Fruit fly (Drosophila melanogaster) whole organism, prepupa: ENCODE results near the gene CG6415.
A peak's percentile ranks its signal among the peaks of the same experiment; 100 is the strongest.

Experiments used
- Blimp-1 ChIP-seq: fragments of 200-800 bp; sonication (Bioruptor generic); optimal IDR thresholded peaks from 3 replicates; lab custom pipeline; 2017; ENCODE audit warnings: missing biosample characterization, missing genetic modification characterization, mild to moderate bottlenecking, moderate library complexity, missing genetic modification reagents
- CG11294 ChIP-seq: fragments of 200-800 bp; sonication (Bioruptor generic); IDR thresholded peaks from 2 replicates; pipeline ENCODE4 v1.3.6; 2022; ENCODE audit warnings: missing biosample characterization, missing genetic modification characterization
- CG11762 ChIP-seq: fragments of 200-800 bp; sonication (Bioruptor generic); optimal IDR thresholded peaks from 3 replicates; lab custom pipeline; 2016; ENCODE audit warnings: missing biosample characterization, missing genetic modification characterization; ENCODE audit not compliant: insufficient read depth
- CG11902 ChIP-seq: fragments of 200-800 bp; sonication (Bioruptor generic); optimal IDR thresholded peaks from 3 replicates; lab custom pipeline; 2016; ENCODE audit warnings: missing biosample characterization, missing genetic modification characterization
- CG15336 ChIP-seq: fragments of 200-800 bp; sonication (Bioruptor generic); IDR thresholded peaks from 2 replicates; pipeline ENCODE4 v1.3.6; 2022; ENCODE audit warnings: missing biosample characterization, missing genetic modification characterization
- CG1621 ChIP-seq: fragments of 200-800 bp; sonication (Bioruptor generic); optimal IDR thresholded peaks from 3 replicates; lab custom pipeline; 2018; ENCODE audit warnings: missing biosample characterization, mild to moderate bottlenecking, missing genetic modification characterization
- CG31627 ChIP-seq: fragments of 200-800 bp; sonication (Bioruptor generic); optimal IDR thresholded peaks from 3 replicates; lab custom pipeline; 2016; ENCODE audit warnings: missing biosample characterization, missing genetic modification characterization
- CG34406 ChIP-seq: fragments of 200-800 bp; sonication (Bioruptor generic); optimal IDR thresholded peaks from 3 replicates; lab custom pipeline; 2016; ENCODE audit warnings: missing biosample characterization, missing genetic modification characterization
- CG3919 ChIP-seq: fragments of 200-800 bp; sonication (Bioruptor generic); optimal IDR thresholded peaks from 3 replicates; lab custom pipeline; 2016; ENCODE audit warnings: missing biosample characterization, missing genetic modification characterization
- CG6792 ChIP-seq: fragments of 200-800 bp; sonication (Bioruptor generic); optimal IDR thresholded peaks from 3 replicates; lab custom pipeline; 2016; ENCODE audit warnings: missing biosample characterization, missing genetic modification characterization
- CG6808 ChIP-seq: fragments of 200-800 bp; sonication (Bioruptor generic); optimal IDR thresholded peaks from 3 replicates; lab custom pipeline; 2017; ENCODE audit warnings: missing biosample characterization, missing genetic modification characterization, mild to moderate bottlenecking, moderate library complexity, missing genetic modification reagents
- CG6854 ChIP-seq: fragments of 200-800 bp; sonication (Bioruptor generic); optimal IDR thresholded peaks from 2 replicates; lab custom pipeline; 2017; ENCODE audit warnings: missing biosample characterization, mild to moderate bottlenecking, missing genetic modification characterization
- CG8119 ChIP-seq: fragments of 200-800 bp; sonication (Bioruptor generic); IDR thresholded peaks from 3 replicates; pipeline ENCODE4 v1.3.6; 2022; ENCODE audit warnings: missing biosample characterization, missing genetic modification characterization
- CG9139 ChIP-seq: fragments of 200-800 bp; sonication (Bioruptor generic); optimal IDR thresholded peaks from 3 replicates; lab custom pipeline; 2017; ENCODE audit warnings: missing biosample characterization, mild to moderate bottlenecking, missing genetic modification characterization
- Eip75B ChIP-seq: fragments of 200-800 bp; sonication (Bioruptor generic); optimal IDR thresholded peaks from 3 replicates; lab custom pipeline; 2016; ENCODE audit warnings: missing biosample characterization, missing genetic modification characterization
- Eip78C ChIP-seq: fragments of 200-800 bp; sonication (Bioruptor generic); peaks from one replicate; lab custom pipeline; 2016; ENCODE audit warnings: missing biosample characterization, missing genetic modification characterization
- Ets21C ChIP-seq: fragments of 200-800 bp; sonication (Bioruptor generic); optimal IDR thresholded peaks from 3 replicates; lab custom pipeline; 2016; ENCODE audit warnings: missing biosample characterization, missing genetic modification characterization
- Gug ChIP-seq: fragments of 200-800 bp; sonication (Bioruptor generic); IDR thresholded peaks from 2 replicates; pipeline ENCODE4 v1.3.6; 2022; ENCODE audit warnings: missing biosample characterization, missing genetic modification characterization
- Hr39 ChIP-seq: fragments of 200-800 bp; sonication (Bioruptor generic); optimal IDR thresholded peaks from 2 replicates; lab custom pipeline; 2016; ENCODE audit warnings: missing biosample characterization, missing genetic modification characterization
- Hr4 ChIP-seq: fragments of 200-800 bp; sonication (Bioruptor generic); optimal IDR thresholded peaks from 3 replicates; lab custom pipeline; 2016; ENCODE audit warnings: missing biosample characterization, missing genetic modification characterization
- Lpt ChIP-seq: fragments of 200-800 bp; sonication (Bioruptor generic); optimal IDR thresholded peaks from 3 replicates; lab custom pipeline; 2016; ENCODE audit warnings: missing biosample characterization, missing genetic modification characterization
- OdsH ChIP-seq: fragments of 200-800 bp; sonication (Bioruptor generic); optimal IDR thresholded peaks from 3 replicates; lab custom pipeline; 2016; ENCODE audit warnings: missing biosample characterization, missing genetic modification characterization
- Sox102F ChIP-seq: fragments of 200-800 bp; sonication (Bioruptor generic); optimal IDR thresholded peaks from 2 replicates; lab custom pipeline; 2016; ENCODE audit warnings: missing biosample characterization, mild to moderate bottlenecking, missing genetic modification characterization
- Sox14 ChIP-seq: fragments of 200-800 bp; sonication (Bioruptor generic); optimal IDR thresholded peaks from 3 replicates; lab custom pipeline; 2016; ENCODE audit warnings: missing biosample characterization, missing genetic modification characterization
- Sox15 ChIP-seq: fragments of 200-800 bp; sonication (Bioruptor generic); optimal IDR thresholded peaks from 3 replicates; lab custom pipeline; 2016; ENCODE audit warnings: missing biosample characterization, missing genetic modification characterization
- achi ChIP-seq: fragments of 200-800 bp; sonication (Bioruptor generic); optimal IDR thresholded peaks from 3 replicates; lab custom pipeline; 2016; ENCODE audit warnings: missing biosample characterization, missing genetic modification characterization
- esn ChIP-seq: fragments of 200-800 bp; sonication (Bioruptor generic); optimal IDR thresholded peaks from 2 replicates; lab custom pipeline; 2016; ENCODE audit warnings: missing biosample characterization, mild to moderate bottlenecking, missing genetic modification characterization, moderate library complexity
- fd59A ChIP-seq: fragments of 200-800 bp; sonication (Bioruptor generic); optimal IDR thresholded peaks from 2 replicates; lab custom pipeline; 2017; ENCODE audit warnings: missing biosample characterization, mild to moderate bottlenecking, missing genetic modification characterization, missing genetic modification reagents
- fd85E ChIP-seq: fragments of 200-800 bp; sonication (Bioruptor generic); optimal IDR thresholded peaks from 3 replicates; lab custom pipeline; 2016; ENCODE audit warnings: missing biosample characterization, missing genetic modification characterization
- lz ChIP-seq: fragments of 200-800 bp; sonication (Bioruptor generic); optimal IDR thresholded peaks from 3 replicates; lab custom pipeline; 2016; ENCODE audit warnings: missing biosample characterization, missing genetic modification characterization
- net ChIP-seq: fragments of 200-800 bp; sonication (Bioruptor generic); optimal IDR thresholded peaks from 3 replicates; lab custom pipeline; 2016; ENCODE audit warnings: missing biosample characterization, missing genetic modification characterization
- salr ChIP-seq, 2 experiments: fragments of 200-800 bp; sonication (Bioruptor generic); optimal IDR thresholded peaks; 3 replicates each; lab custom pipeline; 2016 to 2018; ENCODE audit warnings: missing biosample characterization in 2 of 2, missing genetic modification characterization in 2 of 2, mild to moderate bottlenecking in 1 of 2
- topi ChIP-seq: fragments of 200-800 bp; sonication (Bioruptor generic); optimal IDR thresholded peaks from 3 replicates; lab custom pipeline; 2016; ENCODE audit warnings: missing biosample characterization, missing genetic modification characterization

The CG6415 gene

DNA sequence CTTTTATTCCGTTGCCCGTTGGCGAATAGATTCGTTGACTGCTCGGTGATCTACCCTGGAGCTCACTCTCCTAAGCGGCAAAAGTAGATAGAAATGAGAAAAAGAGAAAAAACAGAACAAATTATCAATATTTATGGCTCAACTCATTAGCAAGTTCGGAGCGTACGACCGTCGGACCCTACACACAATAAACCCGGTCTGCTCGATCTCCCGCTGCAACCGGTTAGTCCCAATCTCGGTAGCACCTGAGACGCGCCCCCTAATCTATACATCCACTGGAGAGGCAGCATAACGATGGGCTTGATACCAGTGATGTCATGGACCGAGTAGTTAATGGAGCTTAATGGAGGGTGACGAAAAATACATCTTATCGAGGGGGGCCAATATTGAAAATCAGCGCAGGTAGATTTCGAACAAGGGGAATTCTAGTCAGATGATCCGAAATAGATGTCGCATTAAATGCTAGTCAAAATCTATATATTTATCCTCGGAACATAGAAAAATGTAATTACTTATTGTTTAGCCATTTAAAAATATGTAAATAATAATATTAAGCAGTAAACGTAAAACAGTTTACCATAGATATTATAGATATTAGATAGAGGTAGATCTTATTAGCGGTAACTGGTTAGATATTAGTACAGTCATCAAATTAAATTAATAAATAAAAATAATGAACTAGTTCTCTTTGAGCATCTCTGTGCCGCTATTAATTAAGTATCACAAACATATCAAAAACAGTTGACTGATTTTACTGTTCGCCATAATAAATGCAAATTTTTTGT, 16.2 kb upstream of the CG6415 start, which contains the start of gene CG7296:
Gene CG7296, minus strand, starts transcription at position 58 of the 785 bp plus-strand sequence.
- peak; percentile 33 for TF ChIP-seq CG1621
- no peak for TF ChIP-seq CG15336 (GFP tag; lab: Robert Waterston, UW)
- TF ChIP-seq Eip78C (GFP tag; lab: Kevin White, UChicago), result peak; percentile 10
- TF ChIP-seq CG6792 (GFP tag; lab: Kevin White, UChicago), result no peak
- no peak for TF ChIP-seq Eip75B (GFP tag; lab: Kevin White, UChicago)
- no peak for TF ChIP-seq achi (GFP tag; lab: Kevin White, UChicago)
- TF ChIP-seq, all 60 proteins: peak for 2

DNA sequence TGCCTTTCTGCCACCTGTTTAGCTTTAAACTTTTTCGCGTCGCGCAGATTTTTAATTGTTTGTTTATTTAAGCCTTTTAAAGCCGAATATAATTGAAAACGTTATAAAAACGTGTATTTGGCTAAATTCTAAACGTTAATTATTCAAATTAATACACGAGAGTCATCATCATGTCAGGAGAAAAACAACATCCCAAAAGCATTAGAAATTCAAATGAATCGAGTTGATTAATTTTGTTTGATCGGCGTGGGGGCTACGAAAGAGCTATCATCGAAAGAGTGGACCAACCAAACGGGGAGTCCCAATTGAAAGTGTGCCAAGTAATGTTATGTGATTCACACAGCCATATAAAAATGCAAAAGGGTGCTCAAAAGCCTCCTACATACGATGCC, 15.6 kb upstream of the CG6415 start:
- TF ChIP-seq CG6808 (no peak), lz (no peak)

DNA sequence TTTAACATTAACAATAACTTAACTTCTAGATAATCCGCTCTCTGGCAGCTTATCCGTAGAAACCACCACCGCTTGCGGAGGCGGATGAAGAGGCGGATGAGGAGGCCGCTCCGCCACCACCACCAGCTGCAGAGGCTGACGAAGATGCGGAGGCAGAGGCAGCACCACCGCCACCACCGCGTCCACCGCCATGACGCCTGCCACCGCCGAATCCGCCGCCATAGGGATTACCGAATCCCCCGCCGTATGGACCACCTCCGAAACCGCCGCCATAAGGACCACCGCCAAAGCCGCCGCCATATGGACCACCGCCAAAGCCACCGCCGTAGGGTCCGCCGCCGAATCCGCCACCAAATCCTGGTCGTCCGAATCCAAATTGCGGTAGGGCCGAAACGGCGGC, 14.7 kb upstream of the CG6415 start:
- TF ChIP-seq Sox14 (GFP tag; lab: Kevin White, UChicago), result no peak
- no peak for TF ChIP-seq Gug (GFP tag; lab: Robert Waterston, UW)
- no peak for TF ChIP-seq topi (GFP tag; lab: Kevin White, UChicago)
- no peak for TF ChIP-seq Ets21C (GFP tag; lab: Kevin White, UChicago)
- no peak for TF ChIP-seq Lpt (GFP tag; lab: Kevin White, UChicago)
- no peak for TF ChIP-seq CG3919
- TF ChIP-seq CG6854 (GFP tag; lab: Kevin White, UChicago), result no peak
- TF ChIP-seq Hr39, result no peak
- TF ChIP-seq Sox102F, result no peak
- TF ChIP-seq Sox15 (GFP tag; lab: Kevin White, UChicago), result no peak
- no peak for TF ChIP-seq CG11762 (GFP tag; lab: Kevin White, UChicago)
- no peak for TF ChIP-seq Blimp-1
- TF ChIP-seq Eip75B (GFP tag; lab: Kevin White, UChicago), result no peak

- no peak for TF ChIP-seq CG11294 (GFP tag; lab: Robert Waterston, UW)
- TF ChIP-seq CG11762 (GFP tag; lab: Kevin White, UChicago), result no peak
- TF ChIP-seq Hr4 (GFP tag; lab: Kevin White, UChicago), result no peak
- no peak for TF ChIP-seq fd59A (GFP tag; lab: Kevin White, UChicago)
- no peak for TF ChIP-seq net (GFP tag; lab: Kevin White, UChicago)
- TF ChIP-seq CG34406 (GFP tag; lab: Kevin White, UChicago), result no peak
- no peak for TF ChIP-seq esn (GFP tag; lab: Kevin White, UChicago)
- no peak for TF ChIP-seq Eip75B (GFP tag; lab: Kevin White, UChicago)
- TF ChIP-seq CG8119 (GFP tag; lab: Robert Waterston, UW), result no peak
- no peak for TF ChIP-seq salr (GFP tag; optimal IDR thresholded peaks at IDR 0.05; lab: Kevin White, UChicago)
- no peak for TF ChIP-seq fd85E (GFP tag; lab: Kevin White, UChicago)
- no peak for TF ChIP-seq CG3919
- TF ChIP-seq Sox102F, result no peak
- TF ChIP-seq Gug (GFP tag; lab: Robert Waterston, UW), result no peak
- TF ChIP-seq OdsH (GFP tag; lab: Kevin White, UChicago), result no peak
- no peak for TF ChIP-seq CG6792 (GFP tag; lab: Kevin White, UChicago)
- no peak for TF ChIP-seq CG11902 (GFP tag; lab: Kevin White, UChicago)
- no peak for TF ChIP-seq CG31627 (GFP tag; lab: Kevin White, UChicago)
- TF ChIP-seq CG9139 (GFP tag; lab: Kevin White, UChicago), result no peak
Observed at dm6 chr2L:10689221-10690034, 14.0 kb upstream of the CG6415 start, which contains the start of gene CG7294. CG7294 (minus strand) TSS chr2L:10689271.
